Worm (Caenorhabditis elegans) whole organism, L2 larva: ENCODE measurements around the gene T05G5.4.

ENCODE experiments used
- aly-2 ChIP-seq: fragments of 150-350 bp; optimal IDR thresholded peaks from 2 replicates; lab custom pipeline; 2014; ENCODE audit warnings: missing biosample characterization, missing genetic modification characterization
- ceh-82 ChIP-seq: fragments of 150-350 bp; optimal IDR thresholded peaks from 2 replicates; lab custom pipeline; 2014; ENCODE audit warnings: missing biosample characterization, missing genetic modification characterization
- nhr-21 ChIP-seq: fragments of 150-350 bp; optimal IDR thresholded peaks from 2 replicates; lab custom pipeline; 2014; ENCODE audit warnings: missing biosample characterization, missing genetic modification characterization
- skn-1 ChIP-seq: sonication (generic microtip); optimal IDR thresholded peaks from 2 replicates; lab custom pipeline; 2017; ENCODE audit warnings: missing biosample characterization, missing genetic modification characterization
- ztf-4 ChIP-seq: fragments of 150-350 bp; optimal IDR thresholded peaks from 2 replicates; lab custom pipeline; 2014; ENCODE audit warnings: missing biosample characterization, missing genetic modification characterization

DNA sequence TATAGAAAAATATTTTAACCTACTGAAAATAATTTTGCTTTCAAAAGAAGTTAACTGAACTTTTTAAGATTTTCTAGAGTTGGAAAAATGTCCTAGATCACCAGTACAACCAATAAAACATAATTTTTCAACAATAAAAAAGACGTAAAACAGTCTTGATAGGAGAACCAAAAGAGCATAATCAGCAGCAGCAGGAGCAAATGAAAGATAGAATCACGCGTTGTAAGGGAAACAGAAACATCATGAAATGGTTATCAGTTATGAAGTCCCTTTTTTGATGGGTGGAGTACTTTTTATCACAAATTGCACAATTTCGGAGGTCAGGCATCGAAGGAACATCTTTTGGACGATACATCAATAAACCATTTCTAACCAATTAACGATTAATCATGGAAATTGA lies 26.7 kb upstream of the T05G5.4 start:
- TF ChIP-seq ztf-4 (tag; lab: Kevin White, UChicago): no peak
- TF ChIP-seq nhr-21 (tag; lab: Kevin White, UChicago): no peak
- no peak for TF ChIP-seq skn-1
- TF ChIP-seq aly-2: no peak
- TF ChIP-seq ceh-82 (tag; lab: Kevin White, UChicago): no peak
